Worm (Caenorhabditis elegans) whole organism, midembryonic: ENCODE data around the gene F26A1.3.
"Not testable (repeated sequence)": the region's sequence is repeated elsewhere in the genome, so short reads cannot be mapped to it uniquely, and the experiment has no call there.

Source experiments
- T22C8.4 ChIP-seq: fragments of 200-800 bp; sonication (Bioruptor generic); IDR thresholded peaks from 2 replicates; pipeline ENCODE4 v1.3.6; 2022; ENCODE audit warnings: missing genetic modification characterization, missing compliant biosample characterization
- cog-1 ChIP-seq: sonication (generic microtip); optimal IDR thresholded peaks from 2 replicates; lab custom pipeline; 2016; ENCODE audit warnings: missing genetic modification characterization, missing compliant biosample characterization
- flt-1 ChIP-seq: fragments of 200-800 bp; sonication (Bioruptor generic); IDR thresholded peaks from 2 replicates; pipeline ENCODE4 v1.3.6; 2022; ENCODE audit warnings: missing genetic modification characterization, missing compliant biosample characterization
- klf-2 ChIP-seq: fragments of 200-800 bp; sonication (Bioruptor generic); conservative IDR thresholded peaks from 2 replicates; pipeline ENCODE4 v1.3.6; 2022; ENCODE audit warnings: missing genetic modification reagents, missing genetic modification characterization, missing compliant biosample characterization
- med-1 ChIP-seq: sonication (generic microtip); optimal IDR thresholded peaks from 2 replicates; lab custom pipeline; 2017; ENCODE audit warnings: missing genetic modification characterization, mild to moderate bottlenecking, missing compliant biosample characterization, antibody characterized with exemption, missing genetic modification reagents; ENCODE audit not compliant: insufficient read depth
- ref-1 ChIP-seq: fragments of 200-800 bp; sonication (Bioruptor generic); conservative IDR thresholded peaks from 2 replicates; pipeline ENCODE4 v1.3.6; 2022; ENCODE audit warnings: missing genetic modification reagents, missing genetic modification characterization, missing compliant biosample characterization
- tab-1 ChIP-seq: fragments of 200-800 bp; sonication (Bioruptor generic); IDR thresholded peaks from 2 replicates; pipeline ENCODE4 v1.3.6; 2022; ENCODE audit warnings: missing genetic modification characterization, missing compliant biosample characterization
- ztf-23 ChIP-seq: fragments of 200-800 bp; sonication (Bioruptor generic); IDR thresholded peaks from 2 replicates; pipeline ENCODE4 v1.3.6; 2022; ENCODE audit warnings: missing genetic modification reagents, missing genetic modification characterization, missing compliant biosample characterization
- ztf-29 ChIP-seq: fragments of 200-800 bp; sonication (Bioruptor generic); IDR thresholded peaks from 2 replicates; pipeline ENCODE4 v1.3.6; 2022; ENCODE audit warnings: missing genetic modification reagents, missing genetic modification characterization, missing compliant biosample characterization

Gene F26A1.3

DNA sequence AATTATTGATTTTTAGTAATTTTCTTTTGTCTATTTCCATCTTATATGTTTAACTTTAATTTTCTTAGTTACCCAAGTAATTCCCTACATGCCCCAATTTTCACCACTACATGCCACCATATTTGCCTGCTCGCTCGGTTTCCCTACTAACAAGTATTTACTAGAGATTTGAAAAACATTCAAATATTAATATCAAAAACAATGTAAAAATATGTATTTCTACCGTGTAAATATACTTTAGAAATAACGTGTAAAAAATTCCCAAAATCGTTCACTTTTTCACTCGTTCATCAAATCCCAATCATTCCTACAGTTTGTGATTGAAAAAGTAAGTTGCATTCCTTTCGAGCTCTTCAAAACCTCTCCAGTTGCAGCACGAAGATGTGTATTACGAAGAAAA lies at the start of gene F26A1.3:
Gene F26A1.3, plus strand, starts transcription at position 301 of the 400 bp plus-strand sequence.
- TF ChIP-seq cog-1 (tag; lab: Kevin White, UChicago), result no peak
- TF ChIP-seq tab-1 (GFP tag; lab: Robert Waterston, UW), result no peak
- no peak for TF ChIP-seq klf-2 (GFP tag; lab: Robert Waterston, UW)
- TF ChIP-seq ztf-29, result no peak
- no peak for TF ChIP-seq ztf-23 (GFP tag; lab: Robert Waterston, UW)

DNA sequence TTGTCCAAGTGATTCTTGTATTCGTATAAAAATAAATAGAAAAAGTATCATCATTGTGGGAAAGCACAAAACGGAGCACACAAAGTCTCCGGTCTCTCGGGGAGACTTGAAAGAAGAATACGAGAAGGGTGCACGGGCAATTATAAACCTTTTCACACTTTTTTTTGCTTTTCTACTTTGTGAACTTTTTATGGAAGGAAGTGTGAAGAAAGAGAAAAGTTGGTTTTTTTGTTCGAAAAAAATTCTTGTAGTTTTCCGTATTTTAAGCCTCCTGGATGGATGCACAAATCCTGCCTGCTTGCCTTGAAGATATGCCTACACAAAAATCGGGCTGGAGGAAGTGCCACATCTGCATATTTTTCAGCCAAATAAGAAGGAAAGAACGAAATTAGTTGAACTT lies 48.7 kb upstream of the F26A1.3 start, which contains the start of gene B0393.7:
Gene B0393.7, minus strand, starts transcription at position 101 of the 400 bp plus-strand sequence.
- TF ChIP-seq ztf-23 (GFP tag; lab: Robert Waterston, UW) (no peak), cog-1 (tag; lab: Kevin White, UChicago) (no peak), med-1 (GFP tag; lab: Kevin White, UChicago) (no peak), T22C8.4 (GFP tag; lab: Robert Waterston, UW) (no peak), tab-1 (GFP tag; lab: Robert Waterston, UW) (no peak), klf-2 (GFP tag; lab: Robert Waterston, UW) (no peak), ztf-29 (no peak), flt-1 (GFP tag; lab: Robert Waterston, UW) (no peak), ref-1 (no peak)

ce11 chrIII:4779855-4780254 lies 46.9 kb upstream of the F26A1.3 start, which contains the start of gene B0393.9:
Gene B0393.9 (minus strand): TSS chrIII:4780157.
- no peak for TF ChIP-seq flt-1 (GFP tag; lab: Robert Waterston, UW)
- TF ChIP-seq tab-1 (GFP tag; lab: Robert Waterston, UW), result no peak
- no peak for TF ChIP-seq ref-1
- no peak for TF ChIP-seq klf-2 (GFP tag; lab: Robert Waterston, UW)
- no peak for TF ChIP-seq cog-1 (tag; lab: Kevin White, UChicago)
- TF ChIP-seq T22C8.4 (GFP tag; lab: Robert Waterston, UW), result no peak
- no peak for TF ChIP-seq ztf-23 (GFP tag; lab: Robert Waterston, UW)
- no peak for TF ChIP-seq ztf-29
- no peak for TF ChIP-seq med-1 (GFP tag; lab: Kevin White, UChicago)

DNA sequence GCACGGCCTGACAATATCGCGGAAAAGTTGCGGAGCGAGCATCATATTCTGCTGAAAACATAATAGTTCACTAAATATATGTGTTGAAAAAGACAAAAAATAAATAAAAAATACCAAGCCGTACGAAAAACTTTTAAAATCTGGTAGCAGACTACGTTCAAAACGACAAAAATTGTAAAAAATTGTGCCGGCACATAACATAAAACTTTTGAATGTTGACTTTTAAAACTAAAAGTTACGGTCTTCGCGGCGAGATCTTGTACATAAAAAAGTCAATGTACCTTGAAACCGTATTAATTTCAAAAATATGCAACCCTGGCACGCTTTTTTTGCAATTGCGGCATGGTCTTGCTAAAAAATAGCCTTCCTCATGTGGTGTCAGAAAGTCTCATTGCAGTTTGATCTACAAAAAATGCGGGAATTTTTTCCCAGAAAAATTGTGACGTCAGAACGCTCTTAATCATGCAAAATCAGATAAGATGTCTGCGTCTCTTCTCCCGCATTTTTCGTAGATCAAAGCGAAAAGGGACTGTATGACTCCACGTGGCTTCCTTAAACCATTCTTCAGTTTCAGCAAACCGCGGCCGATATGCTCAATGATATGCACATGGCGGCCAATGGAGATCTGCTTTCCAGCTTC lies 44.6 kb upstream of the F26A1.3 start, which contains the start of the genes gex-5 and C38D4.10:
Gene gex-5, minus strand, starts transcription at position 51 of the 640 bp plus-strand sequence.
Gene C38D4.10, plus strand, starts transcription at position 590 of the 640 bp plus-strand sequence.
- TF ChIP-seq cog-1 (tag; lab: Kevin White, UChicago); flt-1 (GFP tag; lab: Robert Waterston, UW); T22C8.4 (GFP tag; lab: Robert Waterston, UW): not testable (repeated sequence)

DNA sequence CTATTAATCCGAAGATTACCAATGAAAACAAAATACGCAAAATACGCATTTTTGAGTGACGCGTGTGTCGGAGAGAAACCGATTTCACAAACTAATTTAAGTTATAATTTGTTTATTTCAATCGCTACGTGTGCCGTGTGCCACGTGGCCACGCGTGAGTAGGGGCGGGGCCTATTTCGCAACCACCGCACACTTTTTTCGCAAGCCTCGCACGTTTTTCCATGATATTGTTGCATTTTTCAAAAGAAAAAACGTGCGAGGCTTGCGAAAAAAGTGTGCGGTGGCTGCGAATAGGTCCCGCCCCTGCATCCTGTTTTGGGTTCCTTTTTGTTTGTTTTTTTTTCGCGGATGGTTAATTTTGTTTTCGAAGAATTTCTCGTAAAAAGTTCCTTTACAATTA lies 41.6 kb upstream of the F26A1.3 start, which contains the start of gene enu-3.2:
Gene enu-3.2, minus strand, starts transcription at position 105 of the 400 bp plus-strand sequence.
- TF ChIP-seq klf-2, ztf-23, tab-1 (GFP tag; lab: Robert Waterston, UW): not testable (repeated sequence)

DNA sequence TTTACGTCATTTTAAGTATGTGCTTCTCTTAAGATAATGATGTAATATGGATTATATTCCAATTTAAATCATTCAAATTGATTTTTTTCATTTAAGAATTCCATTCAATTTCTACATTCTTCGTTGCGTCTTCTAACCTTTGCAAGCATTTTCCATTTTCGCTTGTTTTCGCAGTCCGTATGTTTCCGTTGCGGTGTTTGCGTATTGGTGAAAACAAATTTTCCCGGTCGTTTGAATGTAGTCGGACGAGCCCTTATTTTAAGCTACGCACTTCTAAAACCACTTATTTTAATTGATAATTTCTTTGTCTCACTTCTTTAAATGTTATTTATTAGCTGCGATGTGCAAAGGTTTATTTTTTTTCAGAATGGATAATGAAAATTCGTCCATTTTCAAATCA lies 41.0 kb upstream of the F26A1.3 start, which contains the start of gene mel-28:
Gene mel-28, plus strand, starts transcription at position 367 of the 400 bp plus-strand sequence.
- TF ChIP-seq ztf-23 (GFP tag; lab: Robert Waterston, UW), result no peak
- no peak for TF ChIP-seq med-1 (GFP tag; lab: Kevin White, UChicago)
- no peak for TF ChIP-seq tab-1 (GFP tag; lab: Robert Waterston, UW)
- no peak for TF ChIP-seq klf-2 (GFP tag; lab: Robert Waterston, UW)
- no peak for TF ChIP-seq ztf-29
- no peak for TF ChIP-seq ref-1
- TF ChIP-seq flt-1 (GFP tag; lab: Robert Waterston, UW), result no peak
- no peak for TF ChIP-seq T22C8.4 (GFP tag; lab: Robert Waterston, UW)
- no peak for TF ChIP-seq cog-1 (tag; lab: Kevin White, UChicago)

ce11 chrIII:4792560-4793136 lies 34.1 kb upstream of the F26A1.3 start, which contains the start of gene mip-1:
Gene mip-1 (plus strand): TSS chrIII:4793086.
- TF ChIP-seq ztf-29 (no peak), T22C8.4 (GFP tag; lab: Robert Waterston, UW) (no peak), flt-1 (GFP tag; lab: Robert Waterston, UW) (no peak), ztf-23 (GFP tag; lab: Robert Waterston, UW) (no peak), cog-1 (tag; lab: Kevin White, UChicago) (no peak), klf-2 (GFP tag; lab: Robert Waterston, UW) (no peak), tab-1 (GFP tag; lab: Robert Waterston, UW) (no peak), med-1 (GFP tag; lab: Kevin White, UChicago) (no peak), ref-1 (no peak)

ce11 chrIII:4796039-4796438 lies 30.7 kb upstream of the F26A1.3 start:
- TF ChIP-seq med-1 (GFP tag; lab: Kevin White, UChicago), result no peak
- 0 out of 2 replicates have a peak, but pooled peaks have one; percentile 27 for TF ChIP-seq T22C8.4 (GFP tag; lab: Robert Waterston, UW)

DNA sequence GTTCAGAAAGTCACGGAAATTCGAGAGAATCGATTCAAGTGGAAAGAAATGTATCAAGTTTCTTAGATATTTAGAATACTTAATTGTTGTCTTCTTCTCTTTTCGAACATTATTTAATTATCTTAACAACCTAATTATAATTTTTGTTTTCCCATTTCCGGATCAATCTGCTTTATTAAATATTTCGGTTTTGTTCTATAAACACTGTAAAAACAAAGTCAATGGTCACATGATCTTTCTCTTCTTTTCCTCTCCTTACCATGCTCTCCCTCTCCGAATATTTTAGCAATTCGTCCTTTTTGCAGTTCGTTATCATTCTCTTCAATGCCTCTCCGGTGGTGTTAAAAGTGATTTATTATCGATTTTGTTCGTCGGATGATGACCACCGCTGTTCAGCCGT lies 30.2 kb upstream of the F26A1.3 start, which contains the start of gene tag-325:
Gene tag-325, plus strand, starts transcription at position 301 of the 400 bp plus-strand sequence.
- TF ChIP-seq T22C8.4 (GFP tag; lab: Robert Waterston, UW) (no peak), flt-1 (GFP tag; lab: Robert Waterston, UW) (no peak), ztf-29 (no peak), klf-2 (GFP tag; lab: Robert Waterston, UW) (no peak), ref-1 (no peak), med-1 (GFP tag; lab: Kevin White, UChicago) (no peak), cog-1 (tag; lab: Kevin White, UChicago) (no peak), ztf-23 (GFP tag; lab: Robert Waterston, UW) (no peak), tab-1 (GFP tag; lab: Robert Waterston, UW) (no peak)
